Fruit fly (Drosophila melanogaster): ENCODE results near the gene Cyp4d2.

DNA sequence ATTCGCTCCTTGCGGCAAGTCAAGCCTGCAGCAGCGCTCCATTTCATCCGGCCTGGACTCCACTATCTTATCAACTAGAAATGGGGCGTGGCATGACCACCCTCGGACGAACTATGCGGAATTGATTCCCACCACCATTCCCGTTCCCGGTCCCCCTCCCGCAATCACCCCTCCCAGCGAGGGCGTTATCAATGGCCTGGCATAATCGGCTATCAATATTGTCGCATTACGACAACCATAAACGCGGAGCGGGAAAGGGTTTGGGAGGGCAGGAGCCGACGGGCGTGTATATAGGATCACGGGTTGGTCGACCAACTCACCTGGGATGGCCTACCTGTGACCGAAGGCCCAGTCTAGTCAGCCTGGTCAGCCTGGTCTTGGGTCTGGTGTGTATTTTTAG is 17.4 kb downstream of the Cyp4d2 start:
- TF ChIP-seq rn (GFP tag; IDR thresholded peaks at IDR 0.05) = no peak
- no peak for TF ChIP-seq EcR (GFP tag; optimal IDR thresholded peaks at IDR 0.05)
